Worm (Caenorhabditis elegans): ENCODE results near the gene nsph-3.1.
A peak's percentile ranks its signal among the peaks of the same experiment; 100 is the strongest.

DNA sequence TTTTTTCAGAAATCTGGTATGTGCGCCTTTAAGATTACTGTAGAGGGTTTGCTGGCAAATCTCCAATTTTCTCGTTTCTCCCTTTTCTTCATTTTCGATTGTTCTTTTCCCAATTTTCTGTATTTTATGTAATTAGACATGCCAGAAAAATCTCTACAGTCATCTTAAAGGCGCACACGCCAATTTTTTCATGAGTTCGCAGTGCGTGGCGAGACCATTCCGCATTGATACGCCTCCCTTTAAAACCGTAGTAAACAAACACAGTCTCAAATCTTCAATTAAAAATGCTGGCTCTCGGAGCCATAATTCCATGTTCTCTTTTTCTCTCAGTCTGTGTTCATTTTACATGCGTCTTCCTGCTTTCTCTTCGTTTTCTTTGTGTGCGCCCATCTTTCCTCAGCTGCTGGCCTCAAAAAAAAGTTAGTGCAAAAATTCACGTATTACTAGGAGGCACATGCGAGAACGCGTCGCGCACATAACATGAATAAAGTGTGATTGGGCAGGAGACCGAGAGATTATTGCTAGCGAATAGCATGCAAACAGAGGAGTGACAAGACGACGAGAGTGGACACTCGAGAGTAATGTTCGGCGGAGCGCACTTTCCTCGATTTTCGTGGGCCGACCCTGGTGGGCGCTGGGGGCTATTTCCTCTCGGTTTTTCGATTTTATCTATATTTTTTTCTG is 30.6 kb upstream of the nsph-3.1 start:
- TF ChIP-seq elt-3 (tag; optimal IDR thresholded peaks at IDR 0.05) (peak in 1 of 6 experiments; percentile 57), sptf-1 (tag; optimal IDR thresholded peaks at IDR 0.05) (no peak)
